Fruit fly (Drosophila melanogaster): Measurements from ENCODE around the gene viaf.

The viaf gene

dm6 chr3L:12004136-12004535, 11.2 kb upstream of the viaf start (continued):
- TF ChIP-seq Deaf1 (tag; optimal IDR thresholded peaks at IDR 0.05) = peak; percentile 74
- no peak for TF ChIP-seq Asciz (GFP tag; optimal IDR thresholded peaks at IDR 0.05)
- no peak for TF ChIP-seq dati (GFP tag; IDR thresholded peaks at IDR 0.05)
- TF ChIP-seq CG2199 (GFP tag; IDR thresholded peaks at IDR 0.05) = peak; percentile 44; the same call in 1 of the 3 replicates
- TF ChIP-seq maf-S (GFP tag; optimal IDR thresholded peaks at IDR 0.05) = no peak
- no peak for TF ChIP-seq Doc3 (GFP tag; IDR thresholded peaks at IDR 0.05; ENCODE audit: partially characterized antibody)
- TF ChIP-seq Sry-δ (GFP tag; optimal IDR thresholded peaks at IDR 0.05) = no peak
- TF ChIP-seq rib (GFP tag; IDR thresholded peaks at IDR 0.05) = peak; percentile 11; the same call in 1 of the 2 replicates
- peak; percentile 35 for TF ChIP-seq sd (tag; optimal IDR thresholded peaks at IDR 0.05)
- TF ChIP-seq CG7357 (GFP tag; IDR thresholded peaks at IDR 0.05) = no peak
- no peak for TF ChIP-seq YL-1 (GFP tag; optimal IDR thresholded peaks at IDR 0.05)
- peak; percentile 74 for TF ChIP-seq cwo (GFP tag; optimal IDR thresholded peaks at IDR 0.05)
- TF ChIP-seq Mad (GFP tag; optimal IDR thresholded peaks at IDR 0.05) = no peak
- TF ChIP-seq sens (GFP tag) = no peak
- TF ChIP-seq CG6854 (GFP tag; optimal IDR thresholded peaks at IDR 0.05) = no peak
- TF ChIP-seq fru (optimal IDR thresholded peaks at IDR 0.05) = no peak
- no peak for TF ChIP-seq Ets65A (GFP tag)
- TF ChIP-seq Sry-β (GFP tag; optimal IDR thresholded peaks at IDR 0.05) = no peak

dm6 chr3L:12003457-12003856, 10.5 kb upstream of the viaf start:
- TF ChIP-seq cwo (GFP tag; optimal IDR thresholded peaks at IDR 0.05) (peak; percentile 56), CG18476 (GFP tag; optimal IDR thresholded peaks at IDR 0.05) (no peak), sd (tag; optimal IDR thresholded peaks at IDR 0.05) (peak; percentile 35)

- TF ChIP-seq CG1603 (tag; optimal IDR thresholded peaks at IDR 0.05) (peak; percentile 35), Hmx (GFP tag; optimal IDR thresholded peaks at IDR 0.05) (peak; percentile 47), ATbp (GFP tag; optimal IDR thresholded peaks at IDR 0.05) (no peak), twi (tag; optimal IDR thresholded peaks at IDR 0.05) (peak; percentile 48), pb (GFP tag; optimal IDR thresholded peaks at IDR 0.05) (peak; percentile 25), toy (GFP tag; IDR thresholded peaks at IDR 0.05) (no peak), CG5180 (GFP tag; optimal IDR thresholded peaks at IDR 0.05) (no peak), CG18262 (tag; optimal IDR thresholded peaks at IDR 0.05) (peak; percentile 45), CG6175 (GFP tag; IDR thresholded peaks at IDR 0.05) (no peak), sens (GFP tag) (peak; percentile 96), Fer3 (tag; optimal IDR thresholded peaks at IDR 0.05) (peak; percentile 22), pum (GFP tag; optimal IDR thresholded peaks at IDR 0.05) (peak; percentile 88), unc-4 (GFP tag; IDR thresholded peaks at IDR 0.05; ENCODE audit: partially characterized antibody) (peak; percentile 88), CG6689 (GFP tag; IDR thresholded peaks at IDR 0.05) (peak; percentile 52; the same call in 1 of the 2 replicates), gsb-n (tag; optimal IDR thresholded peaks at IDR 0.05) (peak; percentile 1), CG3281 (GFP tag; optimal IDR thresholded peaks at IDR 0.05) (peak; percentile 52), CG11504 (tag; optimal IDR thresholded peaks at IDR 0.05) (peak; percentile 71), pzg (GFP tag; optimal IDR thresholded peaks at IDR 0.05) (peak; percentile 88), grau (tag; optimal IDR thresholded peaks at IDR 0.05) (peak; percentile 64), CG17328 (GFP tag; IDR thresholded peaks at IDR 0.05) (peak; percentile 69), wor (GFP tag; IDR thresholded peaks at IDR 0.05) (no peak), knrl (GFP tag; IDR thresholded peaks at IDR 0.05; ENCODE audit: partially characterized antibody) (peak; percentile 90), HLH4C (GFP tag; IDR thresholded peaks at IDR 0.05; ENCODE audit: partially characterized antibody) (peak; percentile 74), E2f1 (GFP tag; IDR thresholded peaks at IDR 0.05) (peak; percentile 59), Camta (GFP tag; optimal IDR thresholded peaks at IDR 0.05) (peak; percentile 70), CG7357 (GFP tag; IDR thresholded peaks at IDR 0.05) (no peak), CG10147 (GFP tag; optimal IDR thresholded peaks at IDR 0.05) (no peak), CG10654 (GFP tag; optimal IDR thresholded peaks at IDR 0.05) (peak; percentile 74), tgo (GFP tag; IDR thresholded peaks at IDR 0.05) (peak; percentile 45; the same call in 2 of the 3 replicates)
Observed at dm6 chr3L:12002321-12003248, 9.6 kb upstream of the viaf start, which contains the start of the genes Pop2 and CG6928. TSS of gene Pop2 (minus strand) at chr3L:12002915. TSS of gene CG6928 (plus strand) at chr3L:12003155.

Data from whole organism, embryonic.